Fruit fly (Drosophila melanogaster): ENCODE results near the gene CG7778.

The CG7778 gene

DNA sequence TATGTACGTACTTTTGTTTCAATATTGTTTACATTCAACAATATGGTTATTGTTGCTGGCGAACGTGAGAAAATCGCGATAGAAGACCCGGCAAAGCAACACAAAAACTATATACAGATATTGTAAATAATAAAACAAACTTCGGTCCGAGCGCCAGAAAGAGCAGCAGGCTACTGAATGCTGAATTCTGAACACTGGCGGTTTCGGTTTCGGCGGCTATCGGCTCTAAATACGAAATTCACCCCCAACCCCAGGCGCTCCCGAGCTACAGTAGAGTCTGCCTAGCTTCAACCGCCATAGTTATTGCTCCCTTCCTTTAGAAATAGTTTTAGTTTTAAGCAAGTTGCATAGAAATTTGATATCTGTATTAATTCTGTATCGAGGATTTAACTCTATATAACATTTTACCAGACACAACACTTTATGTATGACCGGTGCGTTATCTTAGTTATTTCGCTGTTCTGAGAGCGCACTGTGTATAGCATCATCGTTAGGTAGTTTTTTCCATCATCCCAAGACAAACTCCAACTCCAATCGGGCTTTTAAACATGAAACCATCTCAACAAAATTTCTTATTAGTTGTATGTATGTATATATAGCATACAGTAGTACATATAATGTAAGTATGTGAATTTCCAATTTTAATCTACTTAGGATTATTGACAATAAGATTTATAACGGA lies 16.0 kb downstream of the CG7778 start, which contains the start of gene CG7627 (continued):
- peak; percentile 75 for TF ChIP-seq CG7372 (GFP tag; IDR thresholded peaks at IDR 0.05)
- no peak for TF ChIP-seq zf30C (GFP tag; optimal IDR thresholded peaks at IDR 0.05)

DNA sequence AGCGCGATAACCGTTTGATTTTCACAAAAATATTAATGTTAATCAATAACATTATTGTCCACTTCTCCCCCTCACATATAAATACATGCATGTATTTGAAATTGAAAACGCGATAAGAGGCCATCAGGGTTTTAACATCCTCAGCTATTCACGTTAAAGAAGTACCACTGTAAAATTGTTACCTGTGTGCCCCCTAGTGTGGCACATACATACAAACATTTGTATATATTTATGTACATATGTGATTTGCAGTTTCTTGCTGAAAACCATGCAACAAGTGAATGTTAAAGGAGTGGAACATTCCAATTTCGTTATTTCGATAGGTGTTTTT lies 16.5 kb downstream of the CG7778 start:
- TF ChIP-seq Elba2 (GFP tag; optimal IDR thresholded peaks at IDR 0.05) (peak; percentile 63), pan (optimal IDR thresholded peaks at IDR 0.05) (no peak), pan (GFP tag; optimal IDR thresholded peaks at IDR 0.05 in 1 of 2, IDR thresholded peaks at IDR 0.05 in 1 of 2) (no peak), CG6272 (GFP tag; IDR thresholded peaks at IDR 0.05) (no peak), insv (GFP tag; optimal IDR thresholded peaks at IDR 0.05) (peak in 1 of 2 experiments; percentile 67), CG8924 (tag; optimal IDR thresholded peaks at IDR 0.05) (no peak), Xbp1 (GFP tag; optimal IDR thresholded peaks at IDR 0.05) (no peak), sug (tag; optimal IDR thresholded peaks at IDR 0.05) (peak; percentile 77), exex (tag; optimal IDR thresholded peaks at IDR 0.05) (peak; percentile 5), CG8765 (GFP tag; IDR thresholded peaks at IDR 0.05) (0 out of 2 replicates have a peak, but pooled peaks have one; percentile 9), gsb (GFP tag; IDR thresholded peaks at IDR 0.05) (no peak), CG11696 (GFP tag; IDR thresholded peaks at IDR 0.05) (no peak), Med (GFP tag) (peak; percentile 37)

DNA sequence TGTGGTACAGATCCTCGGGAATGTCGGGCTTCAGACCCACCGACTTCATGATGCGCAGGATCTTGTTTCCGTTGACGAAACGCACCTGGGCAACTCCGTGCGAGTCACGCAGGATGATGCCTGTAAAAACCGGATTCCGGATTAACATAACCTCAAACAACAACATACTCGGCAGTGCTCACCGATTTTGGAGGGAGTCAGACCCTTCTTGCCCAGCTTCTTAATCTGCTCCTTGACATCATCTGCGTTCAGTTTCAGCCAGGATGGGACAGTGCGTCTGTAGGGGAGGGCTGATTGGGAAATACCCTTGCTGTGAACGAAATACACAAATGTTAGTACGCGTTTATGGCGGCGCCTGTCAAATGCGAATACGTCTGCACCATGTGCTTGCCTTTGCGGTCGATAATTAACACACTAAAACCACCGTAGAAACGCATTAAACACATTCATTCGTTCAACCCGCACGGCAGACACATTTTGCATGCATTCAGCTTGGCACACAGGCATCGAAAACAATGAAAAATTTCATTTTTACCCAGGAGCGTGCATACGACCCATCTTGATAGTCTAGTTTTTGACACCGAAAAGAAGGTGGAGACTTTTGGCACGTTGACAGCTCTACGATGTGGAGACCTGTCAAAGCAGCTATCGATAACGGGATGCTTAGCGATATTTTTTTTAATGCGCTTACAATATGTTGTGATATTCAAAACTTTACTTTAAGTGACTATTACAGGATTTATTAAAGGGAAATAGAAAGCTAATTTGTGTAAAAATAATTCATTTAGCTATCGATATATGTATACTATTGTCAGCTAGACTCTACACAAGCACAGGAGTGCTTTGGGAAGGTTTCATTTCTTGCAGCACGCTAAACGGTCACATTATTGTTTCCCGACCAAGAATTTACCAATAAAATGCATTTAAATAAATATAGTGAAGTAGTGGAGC lies 17.9 kb downstream of the CG7778 start, which contains the start of the genes RpS13 and CSN8:
Gene RpS13, minus strand, starts transcription at position 657 of the 951 bp plus-strand sequence.
Gene CSN8, plus strand, starts transcription at position 850 of the 951 bp plus-strand sequence.
- no peak for TF ChIP-seq Bteb2 (GFP tag; optimal IDR thresholded peaks at IDR 0.05)
- peak; percentile 68 for TF ChIP-seq CG34376 (GFP tag; optimal IDR thresholded peaks at IDR 0.05)
- TF ChIP-seq so (GFP tag; IDR thresholded peaks at IDR 0.05) = no peak
- TF ChIP-seq eyg (GFP tag; optimal IDR thresholded peaks at IDR 0.05) = no peak
- no peak for TF ChIP-seq Lim3 (GFP tag; IDR thresholded peaks at IDR 0.05)
- TF ChIP-seq CG10147 (GFP tag; optimal IDR thresholded peaks at IDR 0.05) = no peak
- no peak for TF ChIP-seq CG32532 (GFP tag; IDR thresholded peaks at IDR 0.05)
- 0 out of 2 replicates have a peak, but pooled peaks have one; percentile 4 for TF ChIP-seq chm (GFP tag; IDR thresholded peaks at IDR 0.05)
- peak; percentile 29 for TF ChIP-seq pho (GFP tag; optimal IDR thresholded peaks at IDR 0.05)
- TF ChIP-seq exex (tag; optimal IDR thresholded peaks at IDR 0.05) = peak; percentile 10
- TF ChIP-seq CG10543 (GFP tag; optimal IDR thresholded peaks at IDR 0.05) = no peak
- no peak for TF ChIP-seq pita (GFP tag; optimal IDR thresholded peaks at IDR 0.05)
- no peak for TF ChIP-seq ham (GFP tag; IDR thresholded peaks at IDR 0.05)
- peak; percentile 4 for TF ChIP-seq salm (tag; optimal IDR thresholded peaks at IDR 0.05)
- TF ChIP-seq slou (GFP tag; optimal IDR thresholded peaks at IDR 0.05) = no peak
- TF ChIP-seq grn (GFP tag; optimal IDR thresholded peaks at IDR 0.05) = peak; percentile 26
- TF ChIP-seq ranshi (GFP tag; IDR thresholded peaks at IDR 0.05) = no peak
- no peak for TF ChIP-seq CG14667 (GFP tag; IDR thresholded peaks at IDR 0.05)
- no peak for TF ChIP-seq sim (GFP tag; IDR thresholded peaks at IDR 0.05)
- TF ChIP-seq Hr39 (optimal IDR thresholded peaks at IDR 0.05) = no peak
- 0 out of 2 replicates have a peak, but pooled peaks have one; percentile 7 for TF ChIP-seq CG3847 (GFP tag; IDR thresholded peaks at IDR 0.05)
- no peak for TF ChIP-seq CG2202 (tag; optimal IDR thresholded peaks at IDR 0.05)
- peak; percentile 96 for TF ChIP-seq BEAF-32 (GFP tag; optimal IDR thresholded peaks at IDR 0.05)
- TF ChIP-seq psq (GFP tag; optimal IDR thresholded peaks at IDR 0.05) = no peak
- TF ChIP-seq repo (GFP tag; optimal IDR thresholded peaks at IDR 0.05) = no peak
- TF ChIP-seq CG15073 (GFP tag; optimal IDR thresholded peaks at IDR 0.05) = no peak
- TF ChIP-seq pros (GFP tag; optimal IDR thresholded peaks at IDR 0.05) = no peak
- TF ChIP-seq CG15514 (GFP tag; optimal IDR thresholded peaks at IDR 0.05) = peak; percentile 60
- TF ChIP-seq CG6654 (GFP tag; optimal IDR thresholded peaks at IDR 0.05) = no peak
- no peak for TF ChIP-seq hkb (optimal IDR thresholded peaks at IDR 0.05)
- 0 out of 2 replicates have a peak, but pooled peaks have one; percentile 12 for TF ChIP-seq hkb (GFP tag; IDR thresholded peaks at IDR 0.05)
- no peak for TF ChIP-seq tup (GFP tag; optimal IDR thresholded peaks at IDR 0.05)
- TF ChIP-seq trh (GFP tag; optimal IDR thresholded peaks at IDR 0.05) = no peak

All from whole organism, embryonic.